Fruit fly (Drosophila melanogaster): ENCODE measurements around the gene Sfp84E.

Sfp84E gene

DNA sequence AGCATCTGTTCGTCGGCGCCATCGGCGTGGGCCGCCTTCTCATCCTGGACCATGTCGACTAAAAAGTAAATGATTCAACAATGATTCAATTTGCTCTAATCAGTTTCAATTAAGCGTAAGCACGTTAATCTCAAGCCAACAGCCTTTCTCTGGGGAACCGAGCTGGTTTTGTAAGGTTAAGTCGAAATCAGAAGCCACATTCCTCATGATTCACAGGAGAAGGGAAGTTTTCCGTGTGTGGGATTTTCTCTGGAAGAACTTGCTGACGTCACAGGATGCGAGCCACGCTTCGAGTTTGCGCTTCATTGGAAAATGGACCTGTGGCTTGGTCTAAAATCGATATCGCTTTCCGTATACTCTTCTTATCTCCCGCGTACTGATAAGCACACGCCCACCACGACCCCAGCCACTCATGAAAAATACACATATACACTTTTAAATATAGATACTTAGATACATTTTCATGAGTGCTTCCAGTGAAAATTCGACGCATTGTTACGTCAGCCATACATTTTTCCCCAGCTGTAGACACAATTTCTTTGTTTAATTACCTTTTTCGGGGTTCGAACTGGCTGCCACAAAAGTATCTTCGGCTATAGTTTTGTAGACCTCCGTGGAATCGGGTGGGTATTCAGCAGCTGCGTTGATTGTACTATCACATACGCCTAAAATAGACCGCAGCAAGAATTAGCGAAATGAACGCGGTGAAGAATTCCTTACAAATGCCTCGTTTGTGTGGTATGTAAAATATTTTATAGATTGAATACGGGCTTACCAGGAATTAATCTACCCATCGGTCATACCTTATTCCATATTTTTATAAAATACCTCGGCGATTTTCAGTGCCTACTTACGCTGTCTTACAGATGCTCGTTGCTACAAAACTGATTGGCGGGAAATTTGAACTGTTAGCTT lies 2.9 kb downstream of the Sfp84E start (continued):
- TF ChIP-seq CG14014 (GFP tag; IDR thresholded peaks at IDR 0.05) (no peak), CG17186 (GFP tag; optimal IDR thresholded peaks at IDR 0.05) (peak; percentile 39), wek (GFP tag; optimal IDR thresholded peaks at IDR 0.05) (peak; percentile 29), tio (GFP tag; optimal IDR thresholded peaks at IDR 0.05) (no peak), gfzf (GFP tag; optimal IDR thresholded peaks at IDR 0.05) (peak; percentile 98), CG1233 (GFP tag; optimal IDR thresholded peaks at IDR 0.05) (peak; percentile 29), caup (GFP tag; optimal IDR thresholded peaks at IDR 0.05; ENCODE audit: severe bottlenecking) (peak; percentile 10), bsh (GFP tag; optimal IDR thresholded peaks at IDR 0.05) (peak in 1 of 2 experiments; percentile 22), CG9797 (GFP tag; optimal IDR thresholded peaks at IDR 0.05) (peak; percentile 98), slbo (GFP tag; IDR thresholded peaks at IDR 0.05) (0 out of 2 replicates have a peak, but pooled peaks have one; percentile 10), Meics (GFP tag; optimal IDR thresholded peaks at IDR 0.05) (peak; percentile 12), CoRest (tag; optimal IDR thresholded peaks at IDR 0.05) (peak; percentile 39), stwl (tag; optimal IDR thresholded peaks at IDR 0.05) (peak; percentile 71), CG2712 (tag; optimal IDR thresholded peaks at IDR 0.05) (peak; percentile 67), sens-2 (GFP tag; IDR thresholded peaks at IDR 0.05) (no peak), cad (GFP tag; optimal IDR thresholded peaks at IDR 0.05) (no peak), inv (GFP tag; IDR thresholded peaks at IDR 0.05; ENCODE audit: partially characterized antibody) (no peak), CTCF (GFP tag; optimal IDR thresholded peaks at IDR 0.05) (peak; percentile 59), CG2875 (GFP tag; optimal IDR thresholded peaks at IDR 0.05) (peak; percentile 36), tx (GFP tag; optimal IDR thresholded peaks at IDR 0.05) (peak; percentile 42), Dbx (GFP tag; IDR thresholded peaks at IDR 0.05) (peak; percentile 54; the same call in 2 of the 3 replicates), scrt (GFP tag; optimal IDR thresholded peaks at IDR 0.05) (peak; percentile 65), sug (tag; optimal IDR thresholded peaks at IDR 0.05) (peak; percentile 62), CG16863 (GFP tag; optimal IDR thresholded peaks at IDR 0.05) (no peak), schlank (tag; optimal IDR thresholded peaks at IDR 0.05) (no peak), sd (tag; optimal IDR thresholded peaks at IDR 0.05) (peak; percentile 99), CG14050 (GFP tag; IDR thresholded peaks at IDR 0.05) (no peak), corto (GFP tag; optimal IDR thresholded peaks at IDR 0.05) (peak; percentile 39), CG9437 (GFP tag; optimal IDR thresholded peaks at IDR 0.05) (peak; percentile 3), Dek (tag; optimal IDR thresholded peaks at IDR 0.05) (peak; percentile 52), CG1647 (GFP tag; optimal IDR thresholded peaks at IDR 0.05) (no peak), CG13424 (tag; optimal IDR thresholded peaks at IDR 0.05) (peak; percentile 7), zen (tag; optimal IDR thresholded peaks at IDR 0.05) (peak; percentile 62), fu2 (GFP tag; optimal IDR thresholded peaks at IDR 0.05) (no peak), CG15514 (GFP tag; optimal IDR thresholded peaks at IDR 0.05) (peak; percentile 77), HHEX (GFP tag; optimal IDR thresholded peaks at IDR 0.05) (peak; percentile 5), amos (GFP tag; IDR thresholded peaks at IDR 0.05; ENCODE audit: partially characterized antibody) (peak; percentile 42; the same call in 1 of the 2 replicates), CG12659 (GFP tag; optimal IDR thresholded peaks at IDR 0.05) (peak; percentile 84), CG42726 (GFP tag; IDR thresholded peaks at IDR 0.05; ENCODE audit: partially characterized antibody) (peak; percentile 53), HmgZ (tag; optimal IDR thresholded peaks at IDR 0.05) (peak; percentile 87), gsb-n (tag; optimal IDR thresholded peaks at IDR 0.05) (peak; percentile 53), CG13123 (GFP tag; optimal IDR thresholded peaks at IDR 0.05) (no peak), bigmax (GFP tag; optimal IDR thresholded peaks at IDR 0.05) (peak; percentile 91), crp (GFP tag; optimal IDR thresholded peaks at IDR 0.05) (peak in 1 of 2 experiments; percentile 10), Nf-YC (tag; optimal IDR thresholded peaks at IDR 0.05) (peak; percentile 54), nmo (GFP tag; optimal IDR thresholded peaks at IDR 0.05) (peak; percentile 55), mld (GFP tag; IDR thresholded peaks at IDR 0.05; ENCODE audit: partially characterized antibody) (no peak)
